Fruit fly (Drosophila melanogaster) whole organism, adult: Measurements from ENCODE around the gene Obp93a.

Experiments
- CG11617 ChIP-seq: fragments of 200-800 bp; sonication (Bioruptor generic); optimal IDR thresholded peaks from 2 replicates; lab custom pipeline; 2017; ENCODE audit warnings: mild to moderate bottlenecking, missing biosample characterization, missing genetic modification reagents, missing genetic modification characterization
- CG12768 ChIP-seq: fragments of 200-800 bp; sonication (Bioruptor generic); optimal IDR thresholded peaks from 2 replicates; lab custom pipeline; 2017; ENCODE audit warnings: missing biosample characterization, missing genetic modification characterization, mild to moderate bottlenecking, moderate library complexity, missing genetic modification reagents
- CG14711 ChIP-seq: fragments of 200-800 bp; sonication (Bioruptor generic); optimal IDR thresholded peaks from 2 replicates; lab custom pipeline; 2018; ENCODE audit warnings: missing biosample characterization, mild to moderate bottlenecking, missing genetic modification characterization, moderate library complexity
- CG1620 ChIP-seq: fragments of 200-800 bp; sonication (Bioruptor generic); optimal IDR thresholded peaks from 2 replicates; lab custom pipeline; 2016; ENCODE audit warnings: missing biosample characterization, missing genetic modification characterization
- CG33017 ChIP-seq: fragments of 200-800 bp; sonication (Bioruptor generic); optimal IDR thresholded peaks from 2 replicates; lab custom pipeline; 2018; ENCODE audit warnings: missing biosample characterization, mild to moderate bottlenecking, missing genetic modification characterization, moderate library complexity
- CG5204 ChIP-seq: fragments of 200-800 bp; sonication (Bioruptor generic); optimal IDR thresholded peaks from 2 replicates; lab custom pipeline; 2016; ENCODE audit warnings: missing biosample characterization, missing genetic modification characterization
- CG7045 ChIP-seq: fragments of 200-800 bp; sonication (Bioruptor generic); optimal IDR thresholded peaks from 2 replicates; lab custom pipeline; 2017; ENCODE audit warnings: missing biosample characterization, mild to moderate bottlenecking, missing genetic modification characterization
- CG7101 ChIP-seq: fragments of 200-800 bp; sonication (Bioruptor generic); optimal IDR thresholded peaks from 2 replicates; lab custom pipeline; 2018; ENCODE audit warnings: missing biosample characterization, mild to moderate bottlenecking, missing genetic modification characterization, moderate library complexity
- Clk ChIP-seq: fragments of 200-800 bp; sonication (Bioruptor generic); optimal IDR thresholded peaks from 2 replicates; lab custom pipeline; 2017; ENCODE audit warnings: missing biosample characterization, missing genetic modification characterization
- Crg-1 ChIP-seq: fragments of 200-800 bp; sonication (Bioruptor generic); optimal IDR thresholded peaks from 2 replicates; lab custom pipeline; 2016; ENCODE audit warnings: missing biosample characterization, missing genetic modification characterization
- Hr96 ChIP-seq: fragments of 200-800 bp; sonication (Bioruptor generic); optimal IDR thresholded peaks from 2 replicates; lab custom pipeline; 2016; ENCODE audit warnings: missing biosample characterization, missing genetic modification characterization
- Mnt ChIP-seq: fragments of 200-800 bp; sonication (Bioruptor generic); optimal IDR thresholded peaks from 2 replicates; lab custom pipeline; 2016; ENCODE audit warnings: missing biosample characterization, mild to moderate bottlenecking, missing genetic modification characterization
- bab1 ChIP-seq: fragments of 200-800 bp; sonication (Bioruptor generic); optimal IDR thresholded peaks from 3 replicates; lab custom pipeline; 2019; ENCODE audit warnings: missing biosample characterization, mild to moderate bottlenecking, missing genetic modification characterization, moderate library complexity
- cic ChIP-seq: fragments of 200-800 bp; sonication (Bioruptor generic); optimal IDR thresholded peaks from 2 replicates; lab custom pipeline; 2017; ENCODE audit warnings: missing biosample characterization, mild to moderate bottlenecking, missing genetic modification characterization, moderate library complexity
- cnc ChIP-seq, 2 experiments: fragments of >200 bp; optimal IDR thresholded peaks; 2 replicates each; lab custom pipeline; 2017
- kay ChIP-seq: fragments of 200-800 bp; sonication (Bioruptor generic); peaks from one replicate; lab custom pipeline; 2016; ENCODE audit warnings: missing biosample characterization, missing genetic modification characterization, borderline replicate concordance
- ovo ChIP-seq: fragments of 200-800 bp; sonication (Bioruptor generic); optimal IDR thresholded peaks from 2 replicates; lab custom pipeline; 2016; ENCODE audit warnings: missing biosample characterization, missing genetic modification characterization
- pad ChIP-seq: fragments of 200-800 bp; sonication (Bioruptor generic); optimal IDR thresholded peaks from 3 replicates; lab custom pipeline; 2017; ENCODE audit warnings: missing biosample characterization, missing genetic modification characterization, mild to moderate bottlenecking, moderate library complexity, missing genetic modification reagents
- tj ChIP-seq: fragments of 200-800 bp; sonication (Bioruptor generic); optimal IDR thresholded peaks from 3 replicates; lab custom pipeline; 2017; ENCODE audit warnings: missing biosample characterization, mild to moderate bottlenecking, missing genetic modification characterization, moderate library complexity
- toe ChIP-seq: fragments of 200-800 bp; sonication (Bioruptor generic); optimal IDR thresholded peaks from 2 replicates; lab custom pipeline; 2016; ENCODE audit warnings: missing biosample characterization, missing genetic modification characterization

Obp93a gene

DNA sequence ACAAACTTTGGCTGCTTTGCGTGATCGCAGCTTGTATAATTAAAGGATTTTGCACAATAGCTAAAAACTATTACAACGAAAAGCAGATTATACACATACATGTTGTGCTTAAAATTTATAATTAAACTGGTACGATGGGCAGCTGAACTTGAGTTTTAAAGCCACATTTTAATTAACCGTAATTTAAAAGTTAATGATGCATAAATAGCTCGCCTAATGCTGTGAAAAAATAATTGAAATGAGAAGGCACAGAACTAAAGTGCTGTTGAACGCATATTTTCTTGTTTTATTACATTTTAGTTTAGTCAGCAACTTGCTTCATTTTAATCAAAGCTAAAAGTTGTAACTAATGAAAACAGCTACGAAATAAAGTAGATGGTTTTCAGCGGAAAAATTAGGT is at the start of gene Obp93a:
TSS of gene Obp93a (minus strand) at position 101 of the 400 bp plus-strand sequence.
- TF ChIP-seq Clk (no peak), CG14711 (tag; lab: Kevin White, UChicago) (no peak), Mnt (GFP tag; lab: Kevin White, UChicago) (no peak), CG33017 (no peak), kay (GFP tag; lab: Kevin White, UChicago) (no peak), CG1620 (no peak), toe (GFP tag; lab: Kevin White, UChicago) (no peak), cnc (optimal IDR thresholded peaks at IDR 0.05; lab: Kevin White, UChicago) (no peak), CG12768 (GFP tag; lab: Kevin White, UChicago) (no peak), pad (GFP tag; lab: Kevin White, UChicago) (no peak)

dm6 chr3R:21176663-21177145 is 47.2 kb upstream of the Obp93a start:
- TF ChIP-seq CG7101 (peak; percentile 77), Crg-1 (GFP tag; lab: Kevin White, UChicago) (peak; percentile 24), kay (GFP tag; lab: Kevin White, UChicago) (no peak), Mnt (GFP tag; lab: Kevin White, UChicago) (peak; percentile 47), CG14711 (tag; lab: Kevin White, UChicago) (peak; percentile 46), toe (GFP tag; lab: Kevin White, UChicago) (no peak), tj (GFP tag; lab: Kevin White, UChicago) (peak; percentile 19), CG7045 (GFP tag; lab: Kevin White, UChicago) (peak; percentile 70), cic (GFP tag; lab: Kevin White, UChicago) (peak; percentile 90), bab1 (no peak), CG11617 (peak; percentile 73), pad (GFP tag; lab: Kevin White, UChicago) (peak; percentile 52), CG33017 (peak; percentile 51), cnc (optimal IDR thresholded peaks at IDR 0.05; lab: Kevin White, UChicago) (no peak), CG12768 (GFP tag; lab: Kevin White, UChicago) (peak; percentile 72), CG5204 (peak; percentile 10), Hr96 (no peak), ovo (GFP tag; lab: Kevin White, UChicago) (peak; percentile 74)

DNA sequence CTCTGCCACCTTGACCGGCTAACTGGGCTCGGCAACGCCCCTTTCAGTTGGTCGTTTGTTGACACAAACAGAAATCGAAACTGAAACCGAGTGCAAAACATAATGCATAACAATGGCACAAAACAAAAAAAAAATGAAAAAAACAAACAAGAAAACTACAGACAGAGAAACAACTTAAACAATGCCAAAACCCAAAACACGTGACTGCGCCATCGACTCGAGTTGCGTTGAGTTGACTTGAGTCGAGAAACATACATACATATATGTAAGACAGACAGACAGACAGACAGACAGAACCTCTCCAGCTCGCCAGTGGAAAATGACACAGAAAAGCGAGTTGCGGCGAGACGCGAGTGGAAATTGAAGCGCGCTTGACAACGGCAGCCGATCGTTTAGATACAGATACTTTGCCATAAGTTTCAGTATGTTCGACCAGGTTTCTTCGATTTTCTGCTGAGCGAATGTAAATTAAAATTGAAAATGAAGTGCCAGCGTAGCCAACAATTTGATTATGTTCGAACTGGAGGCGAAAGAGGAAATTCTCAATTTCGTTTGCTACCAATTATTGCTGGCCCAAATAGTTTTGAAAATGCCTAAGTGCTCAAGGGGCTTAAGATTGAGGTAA is 40.1 kb upstream of the Obp93a start:
- TF ChIP-seq cnc (optimal IDR thresholded peaks at IDR 0.05; lab: Kevin White, UChicago) = no peak
- peak; percentile 91 for TF ChIP-seq tj (GFP tag; lab: Kevin White, UChicago)

- TF ChIP-seq CG7101 = no peak
- TF ChIP-seq Clk = no peak
- no peak for TF ChIP-seq CG1620
- TF ChIP-seq CG5204 = no peak
- no peak for TF ChIP-seq CG12768 (GFP tag; lab: Kevin White, UChicago)
These were observed 38.6 kb upstream of the Obp93a start, which contains the start of gene Snmp1 for dm6 chr3R:21168105-21168504. Gene Snmp1, minus strand, starts transcription at chr3R:21168205.

dm6 chr3R:21163318-21163828 is 33.9 kb upstream of the Obp93a start, which contains the start of gene CG5810:
Gene CG5810, plus strand, starts transcription at chr3R:21163778.
- no peak for TF ChIP-seq pad (GFP tag; lab: Kevin White, UChicago)
- TF ChIP-seq tj (GFP tag; lab: Kevin White, UChicago) = no peak
- no peak for TF ChIP-seq CG14711 (tag; lab: Kevin White, UChicago)
- no peak for TF ChIP-seq bab1
- TF ChIP-seq Hr96 = no peak
- TF ChIP-seq Clk = no peak
- no peak for TF ChIP-seq toe (GFP tag; lab: Kevin White, UChicago)
- no peak for TF ChIP-seq CG33017
- TF ChIP-seq ovo (GFP tag; lab: Kevin White, UChicago) = no peak
- TF ChIP-seq cic (GFP tag; lab: Kevin White, UChicago) = peak; percentile 31
- peak; percentile 69 for TF ChIP-seq kay (GFP tag; lab: Kevin White, UChicago)
- no peak for TF ChIP-seq CG1620
- no peak for TF ChIP-seq CG7101

dm6 chr3R:21161620-21162029 is 32.1 kb upstream of the Obp93a start:
- TF ChIP-seq Clk = no peak
- TF ChIP-seq Mnt (GFP tag; lab: Kevin White, UChicago) = peak; percentile 12
- TF ChIP-seq CG33017 = peak; percentile 44
- peak; percentile 40 for TF ChIP-seq Crg-1 (GFP tag; lab: Kevin White, UChicago)
- TF ChIP-seq CG14711 (tag; lab: Kevin White, UChicago) = peak; percentile 5
- peak; percentile 15 for TF ChIP-seq CG12768 (GFP tag; lab: Kevin White, UChicago)
- no peak for TF ChIP-seq CG11617
- TF ChIP-seq kay (GFP tag; lab: Kevin White, UChicago) = peak; percentile 15
- peak; percentile 30 for TF ChIP-seq tj (GFP tag; lab: Kevin White, UChicago)
- TF ChIP-seq ovo (GFP tag; lab: Kevin White, UChicago) = no peak
- TF ChIP-seq cic (GFP tag; lab: Kevin White, UChicago) = peak; percentile 51
- no peak for TF ChIP-seq pad (GFP tag; lab: Kevin White, UChicago)
- TF ChIP-seq CG7101 = peak; percentile 8
